Fruit fly (Drosophila melanogaster) whole organism, wandering third instar larva: ENCODE measurements around the gene mAChR-C.

Experiments
- Abd-B ChIP-seq: fragments of >200 bp; optimal IDR thresholded peaks from 2 replicates; lab custom pipeline; 2017; ENCODE audit warnings: missing biosample characterization, missing genetic modification characterization
- CrebA ChIP-seq: fragments of 200-800 bp; sonication (Bioruptor generic); optimal IDR thresholded peaks from 2 replicates; lab custom pipeline; 2016; ENCODE audit warnings: missing biosample characterization, mild to moderate bottlenecking, missing genetic modification characterization, borderline replicate concordance
- Hnf4 ChIP-seq: fragments of 200-800 bp; sonication (Bioruptor generic); optimal IDR thresholded peaks from 2 replicates; lab custom pipeline; 2016; ENCODE audit warnings: missing biosample characterization, mild to moderate bottlenecking, missing genetic modification characterization
- Hr78 ChIP-seq: fragments of >200 bp; optimal IDR thresholded peaks from 2 replicates; lab custom pipeline; 2017; ENCODE audit warnings: missing biosample characterization, missing genetic modification characterization
- Jra ChIP-seq: sonication (Bioruptor generic); optimal IDR thresholded peaks from 2 replicates; lab custom pipeline; 2016; ENCODE audit warnings: missing biosample characterization, missing genetic modification characterization
- Mio ChIP-seq: sonication (Bioruptor generic); optimal IDR thresholded peaks from 2 replicates; lab custom pipeline; 2016; ENCODE audit warnings: missing biosample characterization, missing genetic modification characterization
- Vsx2 ChIP-seq: fragments of 200-300, 225-300 bp; sonication (Bioruptor generic); optimal IDR thresholded peaks from 2 replicates; lab custom pipeline; 2018; ENCODE audit warnings: missing biosample characterization, missing genetic modification characterization; ENCODE audit not compliant: partially characterized antibody
- ey ChIP-seq: fragments of 200-800 bp; sonication (Bioruptor generic); optimal IDR thresholded peaks from 2 replicates; lab custom pipeline; 2016; ENCODE audit warnings: missing biosample characterization, missing genetic modification characterization
- fru ChIP-seq: fragments of 200-800 bp; sonication (Bioruptor generic); optimal IDR thresholded peaks from 3 replicates; lab custom pipeline; 2016; ENCODE audit warnings: missing biosample characterization, mild to moderate bottlenecking, missing genetic modification characterization
- h ChIP-seq: fragments of 200-800 bp; sonication (Bioruptor generic); optimal IDR thresholded peaks from 3 replicates; lab custom pipeline; 2016; ENCODE audit warnings: missing biosample characterization, mild to moderate bottlenecking, missing genetic modification characterization
- pan ChIP-seq: fragments of >200 bp; optimal IDR thresholded peaks from 2 replicates; lab custom pipeline; 2017
- psq ChIP-seq: fragments of 200-800 bp; sonication (Bioruptor generic); optimal IDR thresholded peaks from 3 replicates; lab custom pipeline; 2017; ENCODE audit warnings: missing biosample characterization, mild to moderate bottlenecking, missing genetic modification characterization, moderate library complexity
- sv ChIP-seq: fragments of 200-800 bp; sonication (Bioruptor generic); optimal IDR thresholded peaks from 3 replicates; lab custom pipeline; 2016; ENCODE audit warnings: missing biosample characterization, missing genetic modification characterization
- usp ChIP-seq: fragments of >200 bp; optimal IDR thresholded peaks from 2 replicates; lab custom pipeline; 2017; ENCODE audit warnings: missing biosample characterization, missing genetic modification characterization

DNA sequence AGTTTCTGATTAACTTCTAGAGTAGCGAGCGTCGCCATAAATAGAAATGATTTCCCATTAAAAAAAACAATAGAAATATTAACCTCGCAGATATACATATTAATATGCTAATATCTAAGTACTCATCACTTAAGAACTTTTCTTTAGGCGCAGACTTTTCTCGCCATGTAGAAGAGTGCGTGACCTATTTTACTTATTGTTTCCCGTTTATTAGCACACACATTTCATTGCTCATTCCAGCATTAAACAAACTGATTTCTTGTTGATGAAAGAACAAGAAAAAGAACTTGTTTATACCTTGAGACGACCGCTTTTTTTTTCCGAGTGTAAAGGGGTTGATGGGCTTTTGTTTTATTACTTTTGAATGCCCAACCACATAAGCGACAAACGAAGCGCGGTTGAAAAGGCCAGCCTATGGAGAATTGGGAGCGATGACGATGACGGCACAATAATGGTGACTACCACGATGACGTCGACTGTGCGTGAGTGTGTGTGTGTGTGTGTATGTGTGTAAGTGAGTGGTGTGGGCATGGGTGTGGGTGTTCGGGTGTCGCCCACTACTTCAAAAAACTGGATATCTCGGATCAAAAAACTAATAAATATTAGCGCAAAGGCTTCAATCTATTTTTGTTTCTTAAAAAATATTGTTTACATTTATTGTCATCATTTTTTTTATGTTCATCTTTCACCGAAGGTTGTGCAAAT lies 36.3 kb downstream of the mAChR-C start:
- TF ChIP-seq Hnf4 (GFP tag; lab: Kevin White, UChicago), result no peak
- TF ChIP-seq h (GFP tag; lab: Kevin White, UChicago), result no peak
- TF ChIP-seq ey, result no peak
- no peak for TF ChIP-seq Jra (GFP tag; lab: Kevin White, UChicago)
- TF ChIP-seq usp, result no peak
- no peak for TF ChIP-seq fru (GFP tag; lab: Kevin White, UChicago)
- no peak for TF ChIP-seq Vsx2
- TF ChIP-seq pan (lab: Kevin White, UChicago), result no peak
- TF ChIP-seq Mio (GFP tag; lab: Kevin White, UChicago), result no peak
- no peak for TF ChIP-seq Abd-B
- TF ChIP-seq sv (GFP tag; lab: Kevin White, UChicago), result no peak
- TF ChIP-seq psq (GFP tag; lab: Kevin White, UChicago), result no peak
- TF ChIP-seq Hr78 (GFP tag; lab: Kevin White, UChicago), result no peak
- TF ChIP-seq CrebA (GFP tag; lab: Kevin White, UChicago), result no peak
